Fruit fly (Drosophila melanogaster) whole organism, embryonic: ENCODE measurements around the gene dachs.

Experiments
- BEAF-32 ChIP-seq: fragments of 200-800 bp; sonication (Bioruptor generic); optimal IDR thresholded peaks from 3 replicates; lab custom pipeline; 2017; ENCODE audit warnings: missing biosample characterization, missing genetic modification characterization, mild to moderate bottlenecking, moderate library complexity, missing genetic modification reagents
- CG13123 ChIP-seq: fragments of 200-800 bp; sonication (Bioruptor generic); optimal IDR thresholded peaks from 2 replicates; lab custom pipeline; 2016; ENCODE audit warnings: missing biosample characterization, missing genetic modification characterization
- CG13424 ChIP-seq: fragments of 200-800 bp; sonication (Bioruptor generic); optimal IDR thresholded peaks from 2 replicates; lab custom pipeline; 2019; ENCODE audit warnings: missing biosample characterization, mild to moderate bottlenecking, missing genetic modification characterization, moderate library complexity
- CG14860 ChIP-seq: fragments of 200-800 bp; sonication (Bioruptor generic); IDR thresholded peaks from 3 replicates; pipeline ENCODE4 v1.3.6; 2022; ENCODE audit warnings: missing biosample characterization, missing genetic modification characterization; ENCODE audit not compliant: partially characterized antibody
- CG1603 ChIP-seq: fragments of 200-800 bp; sonication (Bioruptor generic); optimal IDR thresholded peaks from 2 replicates; lab custom pipeline; 2019; ENCODE audit warnings: missing biosample characterization, mild to moderate bottlenecking, missing genetic modification characterization, moderate library complexity
- CG16813 ChIP-seq: fragments of 200-800 bp; sonication (Bioruptor generic); IDR thresholded peaks from 3 replicates; pipeline ENCODE4 v1.3.6; 2022; ENCODE audit warnings: missing biosample characterization, missing genetic modification characterization; ENCODE audit not compliant: partially characterized antibody
- CG31365 ChIP-seq: fragments of 200-800 bp; sonication (Bioruptor generic); optimal IDR thresholded peaks from 2 replicates; lab custom pipeline; 2018; ENCODE audit warnings: missing biosample characterization, mild to moderate bottlenecking, missing genetic modification characterization
- CG33213 ChIP-seq: fragments of 200-800 bp; sonication (Bioruptor generic); optimal IDR thresholded peaks from 3 replicates; lab custom pipeline; 2016; ENCODE audit warnings: missing biosample characterization, missing genetic modification characterization
- CG4404 ChIP-seq: fragments of 200-800 bp; sonication (Bioruptor generic); IDR thresholded peaks from 2 replicates; pipeline ENCODE4 v1.3.6; 2022; ENCODE audit warnings: missing biosample characterization, missing genetic modification characterization
- CG4617 ChIP-seq: fragments of 200-800 bp; sonication (Bioruptor generic); optimal IDR thresholded peaks from 3 replicates; lab custom pipeline; 2016; ENCODE audit warnings: missing biosample characterization, missing genetic modification characterization, borderline replicate concordance
- CG6683 ChIP-seq: fragments of 200-800 bp; sonication (Bioruptor generic); optimal IDR thresholded peaks from 2 replicates; lab custom pipeline; 2017; ENCODE audit warnings: missing biosample characterization, mild to moderate bottlenecking, missing genetic modification characterization, missing genetic modification reagents
- CG8290 ChIP-seq, 3 experiments: fragments of 200-800 bp; sonication (Bioruptor generic); optimal IDR thresholded peaks; 2 replicates each; lab custom pipeline; 2016 to 2019; ENCODE audit warnings: missing biosample characterization in 3 of 3, missing genetic modification characterization in 3 of 3, mild to moderate bottlenecking in 2 of 3, moderate library complexity in 1 of 3
- CG8388 ChIP-seq: fragments of 200-800 bp; sonication (Bioruptor generic); optimal IDR thresholded peaks from 2 replicates; lab custom pipeline; 2019; ENCODE audit warnings: missing biosample characterization, mild to moderate bottlenecking, missing genetic modification characterization, moderate library complexity
- CG9727 ChIP-seq: fragments of 200-800 bp; sonication (Bioruptor generic); optimal IDR thresholded peaks from 3 replicates; lab custom pipeline; 2017; ENCODE audit warnings: missing biosample characterization, mild to moderate bottlenecking, missing genetic modification characterization
- CG9932 ChIP-seq: fragments of 200-800 bp; sonication (Bioruptor generic); IDR thresholded peaks from 2 replicates; pipeline ENCODE4 v1.3.6; 2022; ENCODE audit warnings: missing biosample characterization, missing genetic modification characterization
- Chrac-16 ChIP-seq: fragments of 200-800 bp; sonication (Bioruptor generic); optimal IDR thresholded peaks from 3 replicates; lab custom pipeline; 2016; ENCODE audit warnings: missing biosample characterization, missing genetic modification characterization
- CoRest ChIP-seq: fragments of 200-800 bp; sonication (Bioruptor generic); optimal IDR thresholded peaks from 3 replicates; lab custom pipeline; 2018; ENCODE audit warnings: missing biosample characterization, mild to moderate bottlenecking, missing genetic modification characterization, moderate library complexity
- Dek ChIP-seq: fragments of 200-800 bp; sonication (Bioruptor generic); optimal IDR thresholded peaks from 3 replicates; lab custom pipeline; 2019; ENCODE audit warnings: missing biosample characterization, mild to moderate bottlenecking, missing genetic modification characterization, moderate library complexity
- Dp ChIP-seq: fragments of 200-800 bp; sonication (Bioruptor generic); optimal IDR thresholded peaks from 2 replicates; lab custom pipeline; 2018; ENCODE audit warnings: missing biosample characterization, mild to moderate bottlenecking, missing genetic modification characterization, moderate library complexity
- Dref ChIP-seq: fragments of 200-800 bp; sonication (Bioruptor generic); IDR thresholded peaks from 2 replicates; pipeline ENCODE4 v1.3.6; 2022; ENCODE audit warnings: missing biosample characterization, missing genetic modification characterization
- Elba2 ChIP-seq: fragments of 200-800 bp; sonication (Bioruptor generic); optimal IDR thresholded peaks from 3 replicates; lab custom pipeline; 2016; ENCODE audit warnings: missing biosample characterization, missing genetic modification characterization
- H15 ChIP-seq: fragments of 200-800 bp; sonication (Bioruptor generic); IDR thresholded peaks from 3 replicates; pipeline ENCODE4 v1.3.6; 2022; ENCODE audit warnings: missing biosample characterization, missing genetic modification characterization
- HLH54F ChIP-seq: fragments of 200-800 bp; sonication (Bioruptor generic); optimal IDR thresholded peaks from 3 replicates; lab custom pipeline; 2016; ENCODE audit warnings: missing biosample characterization, missing genetic modification characterization
- Lhr ChIP-seq: fragments of 200-800 bp; sonication (Bioruptor generic); optimal IDR thresholded peaks from 3 replicates; lab custom pipeline; 2017; ENCODE audit warnings: mild to moderate bottlenecking, missing biosample characterization, missing genetic modification reagents, missing genetic modification characterization
- MESR4 ChIP-seq: fragments of 200-800 bp; sonication (Bioruptor generic); optimal IDR thresholded peaks from 2 replicates; lab custom pipeline; 2018; ENCODE audit warnings: missing biosample characterization, mild to moderate bottlenecking, missing genetic modification characterization, moderate library complexity
- Max ChIP-seq: fragments of 200-800 bp; sonication (Bioruptor generic); optimal IDR thresholded peaks from 2 replicates; lab custom pipeline; 2016; ENCODE audit warnings: missing biosample characterization, mild to moderate bottlenecking, missing genetic modification characterization
- Tbp ChIP-seq: fragments of >200 bp; optimal IDR thresholded peaks from 2 replicates; lab custom pipeline; 2018; ENCODE audit warnings: missing biosample characterization, missing genetic modification characterization
- Vsx1 ChIP-seq: fragments of 200-800 bp; sonication (Bioruptor generic); optimal IDR thresholded peaks from 2 replicates; lab custom pipeline; 2017; ENCODE audit warnings: missing biosample characterization, mild to moderate bottlenecking, missing genetic modification characterization, missing genetic modification reagents
- YL-1 ChIP-seq: fragments of 200-800 bp; sonication (Bioruptor generic); optimal IDR thresholded peaks from 3 replicates; lab custom pipeline; 2017; ENCODE audit warnings: missing biosample characterization, mild to moderate bottlenecking, missing genetic modification characterization
- abd-A ChIP-seq: fragments of 200-800 bp; sonication (Bioruptor generic); optimal IDR thresholded peaks from 3 replicates; lab custom pipeline; 2019; ENCODE audit warnings: missing biosample characterization, mild to moderate bottlenecking, missing genetic modification characterization, moderate library complexity
- ash1 ChIP-seq: fragments of 200-800 bp; sonication (Bioruptor generic); optimal IDR thresholded peaks from 2 replicates; lab custom pipeline; 2018; ENCODE audit warnings: missing biosample characterization, mild to moderate bottlenecking, missing genetic modification characterization
- chn ChIP-seq: fragments of 200-800 bp; sonication (Bioruptor generic); optimal IDR thresholded peaks from 2 replicates; lab custom pipeline; 2016; ENCODE audit warnings: missing biosample characterization, missing genetic modification characterization
- croc ChIP-seq: fragments of 200-800 bp; sonication (Bioruptor generic); conservative IDR thresholded peaks from 3 replicates; pipeline ENCODE4 v1.3.6; 2022; ENCODE audit warnings: missing biosample characterization, missing genetic modification characterization
- danr ChIP-seq: fragments of 200-800 bp; sonication (Bioruptor generic); IDR thresholded peaks from 2 replicates; pipeline ENCODE4 v1.3.6; 2022; ENCODE audit warnings: missing biosample characterization, missing genetic modification characterization
- dmrt11E ChIP-seq: fragments of 200-800 bp; sonication (Bioruptor generic); optimal IDR thresholded peaks from 3 replicates; lab custom pipeline; 2018; ENCODE audit warnings: missing biosample characterization, mild to moderate bottlenecking, missing genetic modification characterization, moderate library complexity
- fu2 ChIP-seq: fragments of 200-800 bp; sonication (Bioruptor generic); optimal IDR thresholded peaks from 2 replicates; lab custom pipeline; 2016; ENCODE audit warnings: missing biosample characterization, missing genetic modification characterization
- gem ChIP-seq: fragments of 200-800 bp; sonication (Bioruptor generic); optimal IDR thresholded peaks from 2 replicates; lab custom pipeline; 2019; ENCODE audit warnings: missing biosample characterization, mild to moderate bottlenecking, missing genetic modification characterization, moderate library complexity
- hkb ChIP-seq, 2 experiments: fragments of 200-800 bp in 1 of 2; fragments of >200 bp in 1 of 2; sonication (Bioruptor generic) in 1 of 2; IDR thresholded peaks in 1 of 2; optimal IDR thresholded peaks in 1 of 2; 2 replicates each; pipeline versions ENCODE4 v1.3.6 to Lab custom; 2017 to 2022; ENCODE audit warnings: missing biosample characterization in 1 of 2, missing genetic modification characterization in 1 of 2
- inv ChIP-seq: fragments of 200-800 bp; sonication (Bioruptor generic); IDR thresholded peaks from 2 replicates; pipeline ENCODE4 v1.3.6; 2022; ENCODE audit warnings: missing biosample characterization, missing genetic modification characterization; ENCODE audit not compliant: partially characterized antibody
- lbe ChIP-seq: fragments of 200-800 bp; sonication (Bioruptor generic); optimal IDR thresholded peaks from 2 replicates; lab custom pipeline; 2016; ENCODE audit warnings: missing biosample characterization, mild to moderate bottlenecking, missing genetic modification characterization
- luna ChIP-seq: fragments of 200-800 bp; sonication (Bioruptor generic); optimal IDR thresholded peaks from 2 replicates; lab custom pipeline; 2016; ENCODE audit warnings: missing biosample characterization, missing genetic modification characterization
- maf-S ChIP-seq: fragments of 200-800 bp; sonication (Bioruptor generic); optimal IDR thresholded peaks from 2 replicates; lab custom pipeline; 2016; ENCODE audit warnings: missing biosample characterization, missing genetic modification characterization
- rib ChIP-seq: fragments of 200-800 bp; sonication (Bioruptor generic); IDR thresholded peaks from 2 replicates; pipeline ENCODE4 v1.3.6; 2022; ENCODE audit warnings: missing biosample characterization, missing genetic modification characterization
- scrt ChIP-seq: fragments of 200-800 bp; sonication (Bioruptor generic); optimal IDR thresholded peaks from 2 replicates; lab custom pipeline; 2018; ENCODE audit warnings: missing biosample characterization, mild to moderate bottlenecking, missing genetic modification characterization, moderate library complexity
- sens ChIP-seq: fragments of 200-800 bp; sonication (Bioruptor generic); peaks from one replicate; lab custom pipeline; 2016; ENCODE audit warnings: missing biosample characterization, missing genetic modification characterization
- shn ChIP-seq: fragments of 200-800 bp; sonication (Bioruptor generic); optimal IDR thresholded peaks from 3 replicates; lab custom pipeline; 2016; ENCODE audit warnings: missing biosample characterization, missing genetic modification characterization
- unpg ChIP-seq: fragments of 200-800 bp; sonication (Bioruptor generic); optimal IDR thresholded peaks from 3 replicates; lab custom pipeline; 2018; ENCODE audit warnings: missing biosample characterization, mild to moderate bottlenecking, missing genetic modification characterization, moderate library complexity
- z ChIP-seq: fragments of 200-800 bp; sonication (Bioruptor generic); IDR thresholded peaks from 3 replicates; pipeline ENCODE4 v1.3.6; 2022; ENCODE audit warnings: missing biosample characterization, missing genetic modification characterization
- zf30C ChIP-seq: fragments of 200-800 bp; sonication (Bioruptor generic); optimal IDR thresholded peaks from 3 replicates; lab custom pipeline; 2018; ENCODE audit warnings: missing biosample characterization, mild to moderate bottlenecking, missing genetic modification characterization

dachs gene

DNA sequence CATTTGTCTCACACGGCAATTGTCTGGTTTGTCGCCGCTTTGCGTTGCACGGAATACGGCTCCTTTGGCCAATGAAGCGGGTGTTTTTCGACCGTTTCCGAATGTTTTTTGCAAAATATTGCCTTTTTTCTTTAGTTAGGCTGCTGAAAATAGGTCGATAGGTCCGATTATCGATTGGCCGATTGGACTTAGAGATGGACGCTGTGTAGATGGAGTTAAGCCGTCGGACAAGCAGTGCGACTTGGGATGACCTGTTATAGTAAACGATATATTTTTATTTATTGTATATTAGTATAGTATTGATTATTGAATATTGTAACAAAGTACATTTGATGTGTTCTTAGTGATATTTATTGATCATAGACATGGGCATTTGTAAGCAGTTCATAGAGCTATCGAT lies 61.7 kb downstream of the dachs start, which contains the start of the genes lmgA and lmgB (continued):
- TF ChIP-seq hkb (optimal IDR thresholded peaks at IDR 0.05; lab: Kevin White, UChicago) (no peak), hkb (GFP tag; IDR thresholded peaks at IDR 0.05; lab: Robert Waterston, UW) (peak; percentile 30; the same call in 1 of the 2 replicates), fu2 (GFP tag; lab: Kevin White, UChicago) (no peak), lbe (GFP tag; lab: Kevin White, UChicago) (peak; percentile 54), CG1603 (peak; percentile 66), CG14860 (GFP tag; lab: Robert Waterston, UW) (peak; percentile 93), CG4404 (GFP tag; lab: Robert Waterston, UW) (no peak), YL-1 (GFP tag; lab: Kevin White, UChicago) (peak; percentile 52), zf30C (GFP tag; lab: Kevin White, UChicago) (no peak), Dek (tag; lab: Kevin White, UChicago) (peak; percentile 41), Dp (peak; percentile 96), CG9932 (peak; percentile 76), rib (GFP tag; lab: Robert Waterston, UW) (peak; percentile 49; the same call in 1 of the 2 replicates), Chrac-16 (peak; percentile 41), Lhr (GFP tag; lab: Kevin White, UChicago) (peak; percentile 44), sens (GFP tag; lab: Kevin White, UChicago) (peak; percentile 22), MESR4 (GFP tag; lab: Kevin White, UChicago) (peak; percentile 95), shn (GFP tag; lab: Kevin White, UChicago) (peak; percentile 16), CG8290 (GFP tag; optimal IDR thresholded peaks at IDR 0.05; lab: Kevin White, UChicago) (peak; percentile 89), CG8290 (tag; optimal IDR thresholded peaks at IDR 0.05; lab: Kevin White, UChicago) (peak; percentile 45 to 74), abd-A (tag; lab: Kevin White, UChicago) (no peak), z (GFP tag; lab: Robert Waterston, UW) (no peak), maf-S (GFP tag; lab: Kevin White, UChicago) (peak; percentile 4), Tbp (no peak), CoRest (tag; lab: Kevin White, UChicago) (peak; percentile 50), Dref (GFP tag; lab: Robert Waterston, UW) (peak; percentile 97), croc (GFP tag; lab: Robert Waterston, UW) (no peak), CG4617 (GFP tag; lab: Kevin White, UChicago) (peak; percentile 80), H15 (GFP tag; lab: Robert Waterston, UW) (peak; percentile 24; the same call in 1 of the 3 replicates), Vsx1 (no peak), ash1 (no peak), CG9727 (GFP tag; lab: Kevin White, UChicago) (peak; percentile 14), CG33213 (GFP tag; lab: Kevin White, UChicago) (peak; percentile 15), Max (GFP tag; lab: Kevin White, UChicago) (peak; percentile 44), scrt (no peak), CG16813 (GFP tag; lab: Robert Waterston, UW) (peak; percentile 92), inv (GFP tag; lab: Robert Waterston, UW) (peak; percentile 82), danr (GFP tag; lab: Robert Waterston, UW) (no peak), chn (GFP tag; lab: Kevin White, UChicago) (peak; percentile 36), CG13424 (tag; lab: Kevin White, UChicago) (peak; percentile 45), unpg (peak; percentile 12), CG8388 (GFP tag; lab: Kevin White, UChicago) (peak; percentile 8), Elba2 (GFP tag; lab: Kevin White, UChicago) (no peak), gem (peak; percentile 60), CG13123 (GFP tag; lab: Kevin White, UChicago) (peak; percentile 33), HLH54F (GFP tag; lab: Kevin White, UChicago) (peak; percentile 23), CG6683 (GFP tag; lab: Kevin White, UChicago) (no peak), luna (GFP tag; lab: Kevin White, UChicago) (no peak), dmrt11E (tag; lab: Kevin White, UChicago) (peak; percentile 27), CG31365 (tag; lab: Kevin White, UChicago) (peak; percentile 94), BEAF-32 (peak; percentile 87)
